Worm (Caenorhabditis elegans): ENCODE results near the gene acbp-5.

Gene acbp-5

ce11 chrIII:13654950-13655349 lies 13.5 kb upstream of the acbp-5 start:
- TF ChIP-seq fkh-3 (tag; optimal IDR thresholded peaks at IDR 0.05) (no peak), egrh-3 (GFP tag; IDR thresholded peaks at IDR 0.05) (peak; percentile 28; the same call in 1 of the 2 replicates), ztf-28 (GFP tag; IDR thresholded peaks at IDR 0.05) (no peak), hsf-1 (GFP tag; IDR thresholded peaks at IDR 0.05) (0 out of 2 replicates have a peak, but pooled peaks have one; percentile 18), madf-10 (tag; optimal IDR thresholded peaks at IDR 0.05) (no peak), egl-44 (GFP tag; IDR thresholded peaks at IDR 0.05) (0 out of 2 replicates have a peak, but pooled peaks have one; percentile 17), dpl-1 (GFP tag; optimal IDR thresholded peaks at IDR 0.05) (no peak), gei-17 (GFP tag; optimal IDR thresholded peaks at IDR 0.05) (no peak), ekl-4 (GFP tag; IDR thresholded peaks at IDR 0.05) (no peak), B0261.1 (tag; optimal IDR thresholded peaks at IDR 0.05) (no peak), let-607 (tag; optimal IDR thresholded peaks at IDR 0.05) (no peak), hmg-20 (GFP tag; IDR thresholded peaks at IDR 0.05) (no peak), unc-130 (GFP tag; optimal IDR thresholded peaks at IDR 0.05) (no peak), ceh-91 (GFP tag; IDR thresholded peaks at IDR 0.05) (no peak), hmg-1.2 (GFP tag; IDR thresholded peaks at IDR 0.05) (no peak), mes-4 (tag; optimal IDR thresholded peaks at IDR 0.05) (no peak), mxl-1 (tag; optimal IDR thresholded peaks at IDR 0.05) (no peak), Y53F4B.3 (GFP tag; IDR thresholded peaks at IDR 0.05) (no peak), F57A8.1 (GFP tag; optimal IDR thresholded peaks at IDR 0.05) (no peak), unc-62 (GFP tag; optimal IDR thresholded peaks at IDR 0.05) (no peak), mel-28 (tag; optimal IDR thresholded peaks at IDR 0.05; ENCODE audit: borderline replicate concordance) (no peak), chd-7 (tag; optimal IDR thresholded peaks at IDR 0.05) (no peak), pbrm-1 (GFP tag; IDR thresholded peaks at IDR 0.05) (no peak), ceh-100 (GFP tag; IDR thresholded peaks at IDR 0.05) (no peak), hrde-1 (tag; optimal IDR thresholded peaks at IDR 0.05; ENCODE audit: borderline replicate concordance) (no peak), zfh-2 (GFP tag; conservative IDR thresholded peaks at IDR 0.05) (peak; percentile 88), Y56A3A.18 (GFP tag; IDR thresholded peaks at IDR 0.05) (no peak)

- TF ChIP-seq lag-1 (GFP tag; IDR thresholded peaks at IDR 0.05): no peak
- no peak for TF ChIP-seq unc-62 (GFP tag; optimal IDR thresholded peaks at IDR 0.05)
- no peak for TF ChIP-seq nhr-179 (tag; optimal IDR thresholded peaks at IDR 0.05)
- no peak for TF ChIP-seq unc-130 (GFP tag; optimal IDR thresholded peaks at IDR 0.05)
- TF ChIP-seq repo-1 (tag; optimal IDR thresholded peaks at IDR 0.05): no peak
- TF ChIP-seq ceh-40 (GFP tag; IDR thresholded peaks at IDR 0.05): no peak
- no peak for TF ChIP-seq efl-1 (GFP tag; optimal IDR thresholded peaks at IDR 0.05)
- no peak for TF ChIP-seq hmg-1.2 (GFP tag; IDR thresholded peaks at IDR 0.05)
- TF ChIP-seq zfh-2 (GFP tag; conservative IDR thresholded peaks at IDR 0.05): peak; percentile 51
- TF ChIP-seq attf-6 (GFP tag; IDR thresholded peaks at IDR 0.05): no peak
- no peak for TF ChIP-seq madf-3 (GFP tag; IDR thresholded peaks at IDR 0.05)
- no peak for TF ChIP-seq F55B11.4 (tag; optimal IDR thresholded peaks at IDR 0.05; ENCODE audit: borderline replicate concordance, insufficient read depth)
- peak; percentile 5; the same call in 1 of the 2 replicates for TF ChIP-seq egrh-3 (GFP tag; IDR thresholded peaks at IDR 0.05)
- TF ChIP-seq dox-1 (GFP tag; IDR thresholded peaks at IDR 0.05): 0 out of 2 replicates have a peak, but pooled peaks have one; percentile 6
- TF ChIP-seq snpc-1.1 (tag; optimal IDR thresholded peaks at IDR 0.05; ENCODE audit: insufficient read depth): no peak
- no peak for TF ChIP-seq zim-3 (tag; optimal IDR thresholded peaks at IDR 0.05)
- TF ChIP-seq hlh-12 (tag; optimal IDR thresholded peaks at IDR 0.05): no peak
- TF ChIP-seq rec-8 (tag; optimal IDR thresholded peaks at IDR 0.05): no peak
- TF ChIP-seq hmg-20 (GFP tag; IDR thresholded peaks at IDR 0.05): no peak
- no peak for TF ChIP-seq Y95B8A.8 (GFP tag; IDR thresholded peaks at IDR 0.05)
- no peak for TF ChIP-seq lin-26 (GFP tag; IDR thresholded peaks at IDR 0.05)
Observed at ce11 chrIII:13652708-13653107, 11.2 kb upstream of the acbp-5 start.

Data from whole organism, young adult.